Worm (Caenorhabditis elegans) whole organism, L3 larva: Measurements from ENCODE around the gene Y42A5A.3.

Experiments used
- ZK546.5 ChIP-seq: sonication (generic microtip); optimal IDR thresholded peaks from 2 replicates; lab custom pipeline; 2017; ENCODE audit warnings: missing biosample characterization, missing genetic modification characterization
- aly-2 ChIP-seq: fragments of 150-350 bp; optimal IDR thresholded peaks from 2 replicates; lab custom pipeline; 2014; ENCODE audit warnings: missing biosample characterization, missing genetic modification characterization
- ama-1 ChIP-seq: fragments of 150-350 bp; optimal IDR thresholded peaks from 2 replicates; lab custom pipeline; 2018
- fkh-10 ChIP-seq: sonication (generic microtip); optimal IDR thresholded peaks from 2 replicates; lab custom pipeline; 2017; ENCODE audit warnings: missing biosample characterization, missing genetic modification reagents, missing genetic modification characterization
- lin-15B ChIP-seq: fragments of 150-350 bp; optimal IDR thresholded peaks from 2 replicates; lab custom pipeline; 2014; ENCODE audit warnings: missing biosample characterization, missing genetic modification characterization
- lin-39 ChIP-seq: fragments of 150-350 bp; optimal IDR thresholded peaks from 2 replicates; lab custom pipeline; 2018; ENCODE audit warnings: missing biosample characterization, missing genetic modification reagents, missing genetic modification characterization
- nfya-1 ChIP-seq: sonication (generic microtip); optimal IDR thresholded peaks from 2 replicates; lab custom pipeline; 2017; ENCODE audit warnings: missing genetic modification characterization, mild to moderate bottlenecking, missing compliant biosample characterization, antibody characterized with exemption, moderate library complexity; ENCODE audit not compliant: insufficient read depth
- nhr-28 ChIP-seq: fragments of 150-350 bp; optimal IDR thresholded peaks from 2 replicates; lab custom pipeline; 2014; ENCODE audit warnings: missing biosample characterization, missing genetic modification characterization
- nhr-77 ChIP-seq: fragments of 150-350 bp; optimal IDR thresholded peaks from 2 replicates; lab custom pipeline; 2014; ENCODE audit warnings: missing biosample characterization, missing genetic modification characterization
- skn-1 ChIP-seq: fragments of 150-350 bp; optimal IDR thresholded peaks from 2 replicates; lab custom pipeline; 2014; ENCODE audit warnings: missing biosample characterization, missing genetic modification characterization
- unc-39 ChIP-seq: sonication (generic microtip); optimal IDR thresholded peaks from 4 replicates; lab custom pipeline; 2017; ENCODE audit warnings: missing biosample characterization, missing genetic modification characterization
- ztf-11 ChIP-seq: fragments of 150-350 bp; optimal IDR thresholded peaks from 2 replicates; lab custom pipeline; 2014; ENCODE audit warnings: missing biosample characterization, missing genetic modification characterization
- ztf-4 ChIP-seq: fragments of 150-350 bp; optimal IDR thresholded peaks from 2 replicates; lab custom pipeline; 2014; ENCODE audit warnings: missing biosample characterization, missing genetic modification characterization

DNA sequence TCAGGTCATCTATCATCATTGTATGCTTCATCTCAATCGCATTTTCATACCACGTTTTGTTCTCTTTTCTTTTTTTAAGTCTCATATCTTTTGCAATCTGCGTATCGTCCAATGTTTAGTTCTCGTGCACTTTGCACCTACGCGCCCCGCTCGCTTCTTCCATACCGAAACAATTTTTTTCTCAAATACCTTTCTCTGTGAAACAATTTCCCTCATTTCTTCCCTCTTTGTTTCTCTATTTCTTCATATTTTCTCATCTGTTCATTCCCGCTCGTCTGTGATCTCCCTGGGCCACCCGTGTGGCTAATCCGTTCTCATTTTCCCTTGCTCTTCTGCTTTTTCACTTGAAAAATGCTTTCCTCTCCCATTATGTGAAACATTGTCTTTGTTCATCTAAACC, 44.6 kb upstream of the Y42A5A.3 start:
- no peak for TF ChIP-seq nhr-28 (tag; lab: Kevin White, UChicago)
- no peak for TF ChIP-seq ztf-11 (tag; lab: Kevin White, UChicago)
- TF ChIP-seq ztf-4 (tag; lab: Kevin White, UChicago) = no peak
- TF ChIP-seq ZK546.5 (tag; lab: Kevin White, UChicago) = no peak
- peak; percentile 26 for TF ChIP-seq nfya-1 (tag; lab: Kevin White, UChicago)
- TF ChIP-seq ama-1 (lab: Kevin White, UChicago) = no peak
- no peak for TF ChIP-seq lin-39 (tag; lab: Kevin White, UChicago)
- no peak for TF ChIP-seq nhr-77
- TF ChIP-seq unc-39 (tag; lab: Kevin White, UChicago) = no peak
- TF ChIP-seq skn-1 = no peak
- peak; percentile 0 for TF ChIP-seq lin-15B (tag; lab: Kevin White, UChicago)
- TF ChIP-seq fkh-10 (GFP tag; lab: Kevin White, UChicago) = no peak
- no peak for TF ChIP-seq aly-2
